Fruit fly (Drosophila melanogaster): ENCODE data around the gene CG7368.

The CG7368 gene

dm6 chr3L:11554338-11554737, 42.7 kb upstream of the CG7368 start (continued):
- TF ChIP-seq Side (GFP tag; optimal IDR thresholded peaks at IDR 0.05) = peak; percentile 76
- TF ChIP-seq CG17186 (GFP tag; optimal IDR thresholded peaks at IDR 0.05) = peak; percentile 52
- peak; percentile 1 for TF ChIP-seq cwo (GFP tag; optimal IDR thresholded peaks at IDR 0.05)
- peak; percentile 93 for TF ChIP-seq CG6254 (GFP tag; optimal IDR thresholded peaks at IDR 0.05)
- TF ChIP-seq CG9609 (GFP tag; optimal IDR thresholded peaks at IDR 0.05) = peak; percentile 67
- peak; percentile 83 for TF ChIP-seq Six4 (GFP tag; optimal IDR thresholded peaks at IDR 0.05)
- peak; percentile 80 for TF ChIP-seq CG4424 (GFP tag; optimal IDR thresholded peaks at IDR 0.05)
- peak; percentile 51 for TF ChIP-seq HLH54F (GFP tag; optimal IDR thresholded peaks at IDR 0.05)
- TF ChIP-seq pros (GFP tag; optimal IDR thresholded peaks at IDR 0.05) = peak; percentile 40
- peak; percentile 74 for TF ChIP-seq Ptx1 (GFP tag; IDR thresholded peaks at IDR 0.05)
- TF ChIP-seq mld (GFP tag; IDR thresholded peaks at IDR 0.05; ENCODE audit: partially characterized antibody) = no peak
- peak; percentile 95 for TF ChIP-seq zen (tag; optimal IDR thresholded peaks at IDR 0.05)
- TF ChIP-seq pan (optimal IDR thresholded peaks at IDR 0.05) = no peak
- TF ChIP-seq pan (GFP tag; optimal IDR thresholded peaks at IDR 0.05 in 1 of 2, IDR thresholded peaks at IDR 0.05 in 1 of 2) = peak in 1 of 2 experiments; percentile 76
- TF ChIP-seq CG8359 (GFP tag; optimal IDR thresholded peaks at IDR 0.05; ENCODE audit: borderline replicate concordance) = peak; percentile 78
- no peak for TF ChIP-seq toy (GFP tag; IDR thresholded peaks at IDR 0.05)
- no peak for TF ChIP-seq HLH4C (GFP tag; IDR thresholded peaks at IDR 0.05; ENCODE audit: partially characterized antibody)
- TF ChIP-seq scrt (GFP tag; optimal IDR thresholded peaks at IDR 0.05) = peak; percentile 50
- peak; percentile 96 for TF ChIP-seq ara (GFP tag; IDR thresholded peaks at IDR 0.05)
- peak; percentile 95 for TF ChIP-seq CG9727 (GFP tag; optimal IDR thresholded peaks at IDR 0.05)
- TF ChIP-seq h (optimal IDR thresholded peaks at IDR 0.05) = no peak
- TF ChIP-seq CG4360 (GFP tag; IDR thresholded peaks at IDR 0.05) = peak; percentile 56; the same call in 1 of the 2 replicates
- no peak for TF ChIP-seq zen2 (GFP tag; IDR thresholded peaks at IDR 0.05; ENCODE audit: partially characterized antibody)
- peak; percentile 70 for TF ChIP-seq CG11723 (GFP tag; optimal IDR thresholded peaks at IDR 0.05)
- peak; percentile 63 for TF ChIP-seq HHEX (GFP tag; optimal IDR thresholded peaks at IDR 0.05)
- TF ChIP-seq CG11696 (GFP tag; IDR thresholded peaks at IDR 0.05) = peak; percentile 67
- TF ChIP-seq grau (tag; optimal IDR thresholded peaks at IDR 0.05) = peak; percentile 82
- TF ChIP-seq Chrac-16 (GFP tag; optimal IDR thresholded peaks at IDR 0.05) = peak; percentile 87
- peak; percentile 75 for TF ChIP-seq org-1 (GFP tag; optimal IDR thresholded peaks at IDR 0.05)
- TF ChIP-seq rib (GFP tag; IDR thresholded peaks at IDR 0.05) = no peak
- TF ChIP-seq Dp (GFP tag; optimal IDR thresholded peaks at IDR 0.05) = no peak
- peak in 1 of 3 experiments; percentile 96 for TF ChIP-seq lola (GFP tag; optimal IDR thresholded peaks at IDR 0.05)
- peak; percentile 11 for TF ChIP-seq CG6854 (GFP tag; optimal IDR thresholded peaks at IDR 0.05)
- TF ChIP-seq CG4282 (GFP tag; optimal IDR thresholded peaks at IDR 0.05) = no peak
- peak; percentile 74 for TF ChIP-seq CG10654 (GFP tag; optimal IDR thresholded peaks at IDR 0.05)
- TF ChIP-seq CG15601 (tag; optimal IDR thresholded peaks at IDR 0.05) = peak; percentile 91
- no peak for TF ChIP-seq emc (GFP tag; optimal IDR thresholded peaks at IDR 0.05)
- TF ChIP-seq CG12744 (GFP tag; optimal IDR thresholded peaks at IDR 0.05) = peak; percentile 55
- no peak for TF ChIP-seq Hr39 (optimal IDR thresholded peaks at IDR 0.05)
- TF ChIP-seq jing (GFP tag; optimal IDR thresholded peaks at IDR 0.05) = peak; percentile 72
- TF ChIP-seq CG13296 (GFP tag; optimal IDR thresholded peaks at IDR 0.05) = no peak
- TF ChIP-seq trh (GFP tag; optimal IDR thresholded peaks at IDR 0.05) = peak; percentile 15
- peak; percentile 15 for TF ChIP-seq lbe (GFP tag; optimal IDR thresholded peaks at IDR 0.05)
- TF ChIP-seq Sin3A (optimal IDR thresholded peaks at IDR 0.05) = no peak
- no peak for TF ChIP-seq unc-4 (GFP tag; IDR thresholded peaks at IDR 0.05; ENCODE audit: partially characterized antibody)
- TF ChIP-seq Myb (GFP tag; optimal IDR thresholded peaks at IDR 0.05) = peak; percentile 32
- peak; percentile 84 for TF ChIP-seq Max (GFP tag; optimal IDR thresholded peaks at IDR 0.05)
- TF ChIP-seq z (GFP tag; IDR thresholded peaks at IDR 0.05) = 0 out of 3 replicates have a peak, but pooled peaks have one; percentile 5
- TF ChIP-seq CG13287 (GFP tag; IDR thresholded peaks at IDR 0.05; ENCODE audit: partially characterized antibody) = no peak
- peak; percentile 64 for TF ChIP-seq CG10565 (GFP tag; optimal IDR thresholded peaks at IDR 0.05)
- TF ChIP-seq gcm2 (GFP tag; optimal IDR thresholded peaks at IDR 0.05) = no peak

Data from whole organism, embryonic.